Worm (Caenorhabditis elegans): ENCODE results near the gene cyn-3.

The cyn-3 gene

DNA sequence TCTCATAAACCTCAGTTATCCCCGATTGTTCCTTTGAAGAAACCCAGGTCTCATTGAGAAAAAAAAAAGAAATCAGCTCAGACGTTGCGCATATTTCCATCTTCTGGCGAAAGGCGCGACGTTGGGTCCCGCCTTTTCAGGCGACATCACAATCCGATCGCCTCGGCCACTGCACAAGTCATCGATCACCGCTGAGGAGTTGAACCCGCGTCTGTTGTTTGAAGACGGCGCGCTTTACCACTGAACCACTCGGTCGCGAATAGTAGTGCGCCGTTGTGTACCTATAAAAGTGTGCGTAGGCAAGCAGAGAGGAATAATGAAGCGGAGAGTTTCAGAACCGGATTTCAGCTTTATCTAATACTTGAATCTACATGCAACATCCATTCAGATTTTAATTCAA is 1.2 kb downstream of the cyn-3 start, which contains the start of gene Y75B12B.11 (continued):
- TF ChIP-seq ceh-79 (tag; optimal IDR thresholded peaks at IDR 0.05) (peak; percentile 97), nhr-120 (GFP tag; IDR thresholded peaks at IDR 0.05) (peak; percentile 96), lsl-1 (GFP tag; optimal IDR thresholded peaks at IDR 0.05) (peak; percentile 83), F52B5.7 (tag; optimal IDR thresholded peaks at IDR 0.05) (peak; percentile 97), mel-28 (tag; optimal IDR thresholded peaks at IDR 0.05; ENCODE audit: borderline replicate concordance) (peak; percentile 83), unc-62 (GFP tag; optimal IDR thresholded peaks at IDR 0.05) (no peak), B0261.1 (tag; optimal IDR thresholded peaks at IDR 0.05) (peak; percentile 97), F33H1.4 (GFP tag; IDR thresholded peaks at IDR 0.05) (peak; percentile 62), sea-2 (GFP tag; IDR thresholded peaks at IDR 0.05) (0 out of 2 replicates have a peak, but pooled peaks have one; percentile 60), snpc-1.3 (tag; optimal IDR thresholded peaks at IDR 0.05; ENCODE audit: insufficient read depth) (peak; percentile 90), ets-4 (GFP tag; optimal IDR thresholded peaks at IDR 0.05) (peak; percentile 87), tbx-9 (tag; optimal IDR thresholded peaks at IDR 0.05; ENCODE audit: borderline replicate concordance) (peak; percentile 90), ccch-3 (GFP tag; optimal IDR thresholded peaks at IDR 0.05) (no peak), lin-26 (GFP tag; IDR thresholded peaks at IDR 0.05) (peak; percentile 99), ZK185.1 (tag; optimal IDR thresholded peaks at IDR 0.05; ENCODE audit: poor library complexity, severe bottlenecking) (peak; percentile 90), ceh-100 (GFP tag; IDR thresholded peaks at IDR 0.05) (peak; percentile 85), gei-17 (GFP tag; optimal IDR thresholded peaks at IDR 0.05) (peak; percentile 68), let-526 (GFP tag; IDR thresholded peaks at IDR 0.05) (peak; percentile 94), attf-6 (GFP tag; IDR thresholded peaks at IDR 0.05) (peak; percentile 93), B0336.3 (GFP tag; IDR thresholded peaks at IDR 0.05) (peak; percentile 98), ztf-18 (tag; optimal IDR thresholded peaks at IDR 0.05) (peak; percentile 86), hlh-26 (GFP tag; conservative IDR thresholded peaks at IDR 0.05) (0 out of 2 replicates have a peak, but pooled peaks have one; percentile 80), nfya-1 (tag; optimal IDR thresholded peaks at IDR 0.05; ENCODE audit: borderline replicate concordance, insufficient read depth) (no peak), lin-35 (GFP tag; optimal IDR thresholded peaks at IDR 0.05) (peak in 2 of 3 experiments; percentile 72 to 87), Y56A3A.18 (GFP tag; IDR thresholded peaks at IDR 0.05) (peak; percentile 98), hlh-12 (tag; optimal IDR thresholded peaks at IDR 0.05) (peak; percentile 80), T07F8.4 (tag; optimal IDR thresholded peaks at IDR 0.05) (peak; percentile 91), atf-7 (tag; optimal IDR thresholded peaks at IDR 0.05) (peak; percentile 95), lin-40 (tag; optimal IDR thresholded peaks at IDR 0.05) (peak; percentile 88), ceh-27 (GFP tag; optimal IDR thresholded peaks at IDR 0.05) (peak; percentile 85), snpc-4 (GFP tag; optimal IDR thresholded peaks at IDR 0.05) (peak; percentile 77), snpc-4 (tag; optimal IDR thresholded peaks at IDR 0.05) (peak; percentile 47 to 87 (median 82)), zfh-2 (GFP tag; conservative IDR thresholded peaks at IDR 0.05) (peak; percentile 95), repo-1 (tag; optimal IDR thresholded peaks at IDR 0.05) (peak; percentile 96), D2030.7 (GFP tag; IDR thresholded peaks at IDR 0.05) (peak; percentile 96), ceh-91 (GFP tag; IDR thresholded peaks at IDR 0.05) (peak; percentile 70), lir-1 (GFP tag; conservative IDR thresholded peaks at IDR 0.05) (peak; percentile 75), K11D2.4 (GFP tag; IDR thresholded peaks at IDR 0.05) (peak; percentile 60; the same call in 1 of the 2 replicates), nhr-179 (tag; optimal IDR thresholded peaks at IDR 0.05) (peak; percentile 81), nfya-2 (GFP tag; IDR thresholded peaks at IDR 0.05) (peak; percentile 90; the same call in 1 of the 2 replicates), ztf-3 (GFP tag; optimal IDR thresholded peaks at IDR 0.05) (peak; percentile 46), xnd-1 (tag; optimal IDR thresholded peaks at IDR 0.05) (peak; percentile 61), aptf-2 (GFP tag; conservative IDR thresholded peaks at IDR 0.05) (peak; percentile 73; the same call in 1 of the 2 replicates), dox-1 (GFP tag; IDR thresholded peaks at IDR 0.05) (peak; percentile 95), ztf-25 (GFP tag; IDR thresholded peaks at IDR 0.05) (peak; percentile 96), ama-1 (optimal IDR thresholded peaks at IDR 0.05) (peak; percentile 78), ama-1 (GFP tag; optimal IDR thresholded peaks at IDR 0.05) (peak; percentile 93 to 95), Y95B8A.8 (GFP tag; IDR thresholded peaks at IDR 0.05) (peak; percentile 87; the same call in 1 of the 2 replicates), F37B4.10 (GFP tag; IDR thresholded peaks at IDR 0.05) (peak; percentile 96)

Data from whole organism, young adult.